Fruit fly (Drosophila melanogaster) whole organism, prepupa: ENCODE results near the gene CG1840.

Experiments
- Eip78C ChIP-seq: fragments of 200-800 bp; sonication (Bioruptor generic); peaks from one replicate; lab custom pipeline; 2016; ENCODE audit warnings: missing biosample characterization, missing genetic modification characterization
- Gug ChIP-seq: fragments of 200-800 bp; sonication (Bioruptor generic); IDR thresholded peaks from 2 replicates; pipeline ENCODE4 v1.3.6; 2022; ENCODE audit warnings: missing biosample characterization, missing genetic modification characterization
- Lpt ChIP-seq: fragments of 200-800 bp; sonication (Bioruptor generic); optimal IDR thresholded peaks from 3 replicates; lab custom pipeline; 2016; ENCODE audit warnings: missing biosample characterization, missing genetic modification characterization

dm6 chrX:11924562-11924961 lies 36.4 kb downstream of the CG1840 start, which contains the start of gene Sclp:
- no peak for TF ChIP-seq Gug (GFP tag; lab: Robert Waterston, UW)
- TF ChIP-seq Eip78C (GFP tag; lab: Kevin White, UChicago): no peak
- TF ChIP-seq Lpt: no peak
